Worm (Caenorhabditis elegans) whole organism, young adult: ENCODE results near the gene T26G10.3.

Experiments
- F33H1.4 ChIP-seq: fragments of 200-800 bp; sonication (Bioruptor generic); IDR thresholded peaks from 2 replicates; pipeline ENCODE4 v1.3.6; 2022; ENCODE audit warnings: missing genetic modification reagents, missing genetic modification characterization, missing compliant biosample characterization
- Y53F4B.3 ChIP-seq: fragments of 200-800 bp; sonication (Bioruptor generic); IDR thresholded peaks from 2 replicates; pipeline ENCODE4 v1.3.6; 2022; ENCODE audit warnings: missing genetic modification reagents, missing genetic modification characterization, missing compliant biosample characterization
- Y79H2A.3 ChIP-seq: fragments of 200-800 bp; sonication (Bioruptor generic); conservative IDR thresholded peaks from 2 replicates; pipeline ENCODE4 v1.3.6; 2022; ENCODE audit warnings: missing genetic modification reagents, missing genetic modification characterization, missing compliant biosample characterization
- ama-1 ChIP-seq, 3 experiments: fragments of 150-350 bp in 1 of 3; sonication (generic microtip) in 2 of 3; optimal IDR thresholded peaks; 2 replicates each; lab custom pipeline; 2014 to 2018; ENCODE audit warnings: missing biosample characterization in 2 of 3, missing genetic modification characterization in 2 of 3, missing genetic modification reagents in 2 of 3
- dpl-1 ChIP-seq: fragments of 150-350 bp; optimal IDR thresholded peaks from 2 replicates; lab custom pipeline; 2014; ENCODE audit warnings: missing biosample characterization, missing genetic modification reagents, missing genetic modification characterization
- ekl-4 ChIP-seq: fragments of 200-800 bp; sonication (Bioruptor generic); IDR thresholded peaks from 2 replicates; pipeline ENCODE4 v1.3.6; 2022; ENCODE audit warnings: missing genetic modification reagents, missing genetic modification characterization, missing compliant biosample characterization
- lin-35 ChIP-seq, 3 experiments: fragments of 150-350 bp in 2 of 3; sonication (generic microtip) in 1 of 3; optimal IDR thresholded peaks; 2 replicates each; lab custom pipeline; 2014 to 2018; ENCODE audit warnings: missing biosample characterization in 3 of 3, missing genetic modification characterization in 3 of 3, missing genetic modification reagents in 3 of 3
- lin-54 ChIP-seq: fragments of 200-800 bp; sonication (Bioruptor generic); optimal IDR thresholded peaks from 2 replicates; lab custom pipeline; 2018; ENCODE audit warnings: mild to moderate bottlenecking, missing genetic modification characterization, missing compliant biosample characterization

- no peak for TF ChIP-seq Y79H2A.3 (GFP tag; lab: Robert Waterston, UW)
- no peak for TF ChIP-seq ama-1 (optimal IDR thresholded peaks at IDR 0.05; lab: Kevin White, UChicago)
- TF ChIP-seq ama-1 (GFP tag; optimal IDR thresholded peaks at IDR 0.05; lab: Kevin White, UChicago): no peak
- TF ChIP-seq Y53F4B.3 (GFP tag; lab: Robert Waterston, UW): no peak
- no peak for TF ChIP-seq ekl-4 (GFP tag; lab: Robert Waterston, UW)
- no peak for TF ChIP-seq F33H1.4 (GFP tag; lab: Robert Waterston, UW)
- no peak for TF ChIP-seq lin-35 (GFP tag; optimal IDR thresholded peaks at IDR 0.05; lab: Kevin White, UChicago)
- no peak for TF ChIP-seq lin-54 (GFP tag; lab: Kevin White, UChicago)
- TF ChIP-seq dpl-1 (GFP tag; lab: Kevin White, UChicago): no peak
Measured at ce11 chrIII:9449831-9450230, 36.6 kb upstream of the T26G10.3 start, which contains the start of gene F54C8.6.
